Fruit fly (Drosophila melanogaster) whole organism, embryonic: ENCODE measurements around the gene Fign.

Experiments used
- Asciz ChIP-seq: fragments of 200-800 bp; sonication (Bioruptor generic); optimal IDR thresholded peaks from 2 replicates; lab custom pipeline; 2017; ENCODE audit warnings: missing biosample characterization, mild to moderate bottlenecking, missing genetic modification characterization, missing genetic modification reagents
- CG12071 ChIP-seq: fragments of 200-800 bp; sonication (Bioruptor generic); optimal IDR thresholded peaks from 3 replicates; lab custom pipeline; 2018; ENCODE audit warnings: missing biosample characterization, mild to moderate bottlenecking, missing genetic modification characterization
- CG14050 ChIP-seq: fragments of 200-800 bp; sonication (Bioruptor generic); IDR thresholded peaks from 3 replicates; pipeline ENCODE4 v1.3.6; 2022; ENCODE audit warnings: missing biosample characterization, missing genetic modification characterization
- CG15073 ChIP-seq: fragments of 200-800 bp; sonication (Bioruptor generic); optimal IDR thresholded peaks from 2 replicates; lab custom pipeline; 2016; ENCODE audit warnings: missing biosample characterization, missing genetic modification characterization
- CG16815 ChIP-seq: fragments of 200-800 bp; sonication (Bioruptor generic); optimal IDR thresholded peaks from 3 replicates; lab custom pipeline; 2017; ENCODE audit warnings: missing biosample characterization, mild to moderate bottlenecking, missing genetic modification characterization
- CG18262 ChIP-seq: fragments of 200-800 bp; optimal IDR thresholded peaks from 3 replicates; lab custom pipeline; 2019; ENCODE audit warnings: missing biosample characterization, mild to moderate bottlenecking, missing genetic modification characterization, moderate library complexity
- CG3163 ChIP-seq: fragments of 200-800 bp; sonication (Bioruptor generic); optimal IDR thresholded peaks from 3 replicates; lab custom pipeline; 2016; ENCODE audit warnings: missing biosample characterization, missing genetic modification characterization
- CG34224 ChIP-seq: fragments of 200-800 bp; sonication (Bioruptor generic); IDR thresholded peaks from 3 replicates; pipeline ENCODE4 v1.3.6; 2022; ENCODE audit warnings: missing biosample characterization, missing genetic modification characterization; ENCODE audit not compliant: partially characterized antibody
- CG4282 ChIP-seq: fragments of 200-800 bp; sonication (Bioruptor generic); optimal IDR thresholded peaks from 2 replicates; lab custom pipeline; 2016; ENCODE audit warnings: missing biosample characterization, missing genetic modification characterization
- CG43689 ChIP-seq: fragments of 200-800 bp; sonication (Bioruptor generic); IDR thresholded peaks from 2 replicates; pipeline ENCODE4 v1.3.6; 2022; ENCODE audit warnings: missing biosample characterization, missing genetic modification characterization
- CG4820 ChIP-seq: fragments of 200-800 bp; sonication (Bioruptor generic); optimal IDR thresholded peaks from 3 replicates; lab custom pipeline; 2016; ENCODE audit warnings: missing biosample characterization, missing genetic modification characterization
- CG5180 ChIP-seq: fragments of 200-800 bp; sonication (Bioruptor generic); optimal IDR thresholded peaks from 3 replicates; lab custom pipeline; 2017; ENCODE audit warnings: missing biosample characterization, missing genetic modification characterization, mild to moderate bottlenecking, moderate library complexity, missing genetic modification reagents
- CG7963 ChIP-seq: fragments of 200-800 bp; sonication (Bioruptor generic); IDR thresholded peaks from 3 replicates; pipeline ENCODE4 v1.3.6; 2022; ENCODE audit warnings: missing biosample characterization, missing genetic modification characterization; ENCODE audit not compliant: partially characterized antibody
- CG9215 ChIP-seq: fragments of 200-800 bp; sonication (Bioruptor generic); IDR thresholded peaks from 2 replicates; pipeline ENCODE4 v1.3.6; 2022; ENCODE audit warnings: missing biosample characterization, missing genetic modification characterization
- CG9797 ChIP-seq: fragments of 200-800 bp; sonication (Bioruptor generic); optimal IDR thresholded peaks from 3 replicates; lab custom pipeline; 2018; ENCODE audit warnings: missing biosample characterization, mild to moderate bottlenecking, missing genetic modification characterization
- CG9932 ChIP-seq: fragments of 200-800 bp; sonication (Bioruptor generic); IDR thresholded peaks from 2 replicates; pipeline ENCODE4 v1.3.6; 2022; ENCODE audit warnings: missing biosample characterization, missing genetic modification characterization
- CHES-1-like ChIP-seq: fragments of 200-800 bp; sonication (Bioruptor generic); optimal IDR thresholded peaks from 2 replicates; lab custom pipeline; 2016; ENCODE audit warnings: missing biosample characterization, missing genetic modification characterization
- CrebB ChIP-seq: fragments of 200-800 bp; sonication (Bioruptor generic); optimal IDR thresholded peaks from 3 replicates; lab custom pipeline; 2018; ENCODE audit warnings: missing biosample characterization, mild to moderate bottlenecking, missing genetic modification characterization
- D19B ChIP-seq: fragments of 200-800 bp; sonication (Bioruptor generic); optimal IDR thresholded peaks from 2 replicates; lab custom pipeline; 2017; ENCODE audit warnings: missing biosample characterization, mild to moderate bottlenecking, missing genetic modification characterization
- Deaf1 ChIP-seq: fragments of 200-800 bp; optimal IDR thresholded peaks from 3 replicates; lab custom pipeline; 2019; ENCODE audit warnings: missing biosample characterization, mild to moderate bottlenecking, missing genetic modification characterization, moderate library complexity
- Dek ChIP-seq: fragments of 200-800 bp; sonication (Bioruptor generic); optimal IDR thresholded peaks from 3 replicates; lab custom pipeline; 2019; ENCODE audit warnings: missing biosample characterization, mild to moderate bottlenecking, missing genetic modification characterization, moderate library complexity
- Fer2 ChIP-seq: fragments of 200-800 bp; sonication (Bioruptor generic); optimal IDR thresholded peaks from 2 replicates; lab custom pipeline; 2018; ENCODE audit warnings: missing biosample characterization, mild to moderate bottlenecking, missing genetic modification characterization, moderate library complexity
- GATAe ChIP-seq: fragments of 200-800 bp; sonication (Bioruptor generic); conservative IDR thresholded peaks from 2 replicates; pipeline ENCODE4 v1.3.6; 2022; ENCODE audit warnings: missing biosample characterization, missing genetic modification characterization
- Hr39 ChIP-seq: fragments of >200 bp; optimal IDR thresholded peaks from 2 replicates; lab custom pipeline; 2017
- Lpt ChIP-seq: fragments of >200 bp; optimal IDR thresholded peaks from 2 replicates; lab custom pipeline; 2018; ENCODE audit warnings: missing biosample characterization, missing genetic modification characterization
- Max ChIP-seq: fragments of 200-800 bp; sonication (Bioruptor generic); optimal IDR thresholded peaks from 2 replicates; lab custom pipeline; 2016; ENCODE audit warnings: missing biosample characterization, mild to moderate bottlenecking, missing genetic modification characterization
- Nf-YA ChIP-seq: fragments of 200-800 bp; sonication (Bioruptor generic); IDR thresholded peaks from 2 replicates; pipeline ENCODE4 v1.3.6; 2022; ENCODE audit warnings: missing biosample characterization, missing genetic modification characterization
- Side ChIP-seq: fragments of 200-800 bp; sonication (Bioruptor generic); optimal IDR thresholded peaks from 2 replicates; lab custom pipeline; 2016; ENCODE audit warnings: missing biosample characterization, missing genetic modification characterization
- Vsx1 ChIP-seq: fragments of 200-800 bp; sonication (Bioruptor generic); optimal IDR thresholded peaks from 2 replicates; lab custom pipeline; 2017; ENCODE audit warnings: missing biosample characterization, mild to moderate bottlenecking, missing genetic modification characterization, missing genetic modification reagents
- ab ChIP-seq: fragments of 200-800 bp; sonication (Bioruptor generic); optimal IDR thresholded peaks from 2 replicates; lab custom pipeline; 2016; ENCODE audit warnings: missing biosample characterization, missing genetic modification characterization
- aop ChIP-seq: fragments of 200-800 bp; sonication (Bioruptor generic); IDR thresholded peaks from 2 replicates; pipeline ENCODE4 v1.3.6; 2022; ENCODE audit warnings: missing biosample characterization, missing genetic modification characterization
- az2 ChIP-seq: fragments of 200-800 bp; sonication (Bioruptor generic); optimal IDR thresholded peaks from 3 replicates; lab custom pipeline; 2016; ENCODE audit warnings: missing biosample characterization, missing genetic modification characterization
- chn ChIP-seq: fragments of 200-800 bp; sonication (Bioruptor generic); optimal IDR thresholded peaks from 2 replicates; lab custom pipeline; 2016; ENCODE audit warnings: missing biosample characterization, missing genetic modification characterization
- dimm ChIP-seq: fragments of 200-800 bp; sonication (Bioruptor generic); IDR thresholded peaks from 2 replicates; pipeline ENCODE4 v1.3.6; 2022; ENCODE audit warnings: missing biosample characterization, missing genetic modification characterization
- disco-r ChIP-seq: fragments of 200-800 bp; sonication (Bioruptor generic); optimal IDR thresholded peaks from 2 replicates; lab custom pipeline; 2016; ENCODE audit warnings: missing biosample characterization, missing genetic modification characterization
- eve ChIP-seq, 2 experiments: fragments of >200 bp; optimal IDR thresholded peaks; 2 replicates each; lab custom pipeline; 2017; ENCODE audit warnings: missing biosample characterization in 2 of 2, missing genetic modification characterization in 2 of 2
- jing ChIP-seq: fragments of 200-800 bp; sonication (Bioruptor generic); optimal IDR thresholded peaks from 2 replicates; lab custom pipeline; 2018; ENCODE audit warnings: missing biosample characterization, mild to moderate bottlenecking, missing genetic modification characterization
- jumu ChIP-seq: fragments of 200-800 bp; sonication (Bioruptor generic); optimal IDR thresholded peaks from 3 replicates; lab custom pipeline; 2016; ENCODE audit warnings: missing biosample characterization, missing genetic modification characterization
- maf-S ChIP-seq: fragments of 200-800 bp; sonication (Bioruptor generic); optimal IDR thresholded peaks from 2 replicates; lab custom pipeline; 2016; ENCODE audit warnings: missing biosample characterization, missing genetic modification characterization
- odd ChIP-seq: fragments of 200-800 bp; sonication (Bioruptor generic); optimal IDR thresholded peaks from 2 replicates; lab custom pipeline; 2017; ENCODE audit warnings: missing biosample characterization, mild to moderate bottlenecking, missing genetic modification characterization
- pfk ChIP-seq: fragments of 200-800 bp; sonication (Bioruptor generic); optimal IDR thresholded peaks from 2 replicates; lab custom pipeline; 2018; ENCODE audit warnings: missing biosample characterization, mild to moderate bottlenecking, missing genetic modification characterization, moderate library complexity
- pita ChIP-seq: fragments of 200-800 bp; sonication (Bioruptor generic); optimal IDR thresholded peaks from 2 replicates; lab custom pipeline; 2017; ENCODE audit warnings: missing biosample characterization, mild to moderate bottlenecking, missing genetic modification characterization
- pros ChIP-seq: fragments of 200-800 bp; sonication (Bioruptor generic); optimal IDR thresholded peaks from 3 replicates; lab custom pipeline; 2019; ENCODE audit warnings: missing biosample characterization, mild to moderate bottlenecking, missing genetic modification characterization, moderate library complexity
- sima ChIP-seq: fragments of 200-800 bp; sonication (Bioruptor generic); optimal IDR thresholded peaks from 2 replicates; lab custom pipeline; 2016; ENCODE audit warnings: missing biosample characterization, missing genetic modification characterization
- ssp ChIP-seq: fragments of 200-800 bp; sonication (Bioruptor generic); IDR thresholded peaks from 2 replicates; pipeline ENCODE4 v1.3.6; 2022; ENCODE audit warnings: missing biosample characterization, missing genetic modification characterization
- stwl ChIP-seq: fragments of 200-800 bp; sonication (Bioruptor generic); optimal IDR thresholded peaks from 3 replicates; lab custom pipeline; 2018; ENCODE audit warnings: missing biosample characterization, mild to moderate bottlenecking, missing genetic modification characterization, moderate library complexity
- tll ChIP-seq, 2 experiments: fragments of 200-800 bp in 1 of 2; fragments of >200 bp in 1 of 2; sonication (Bioruptor generic) in 1 of 2; optimal IDR thresholded peaks; 2 replicates each; lab custom pipeline; 2017 to 2019; ENCODE audit warnings: missing biosample characterization in 2 of 2, missing genetic modification characterization in 2 of 2, mild to moderate bottlenecking in 1 of 2, moderate library complexity in 1 of 2
- trh ChIP-seq: fragments of 200-800 bp; sonication (Bioruptor generic); optimal IDR thresholded peaks from 2 replicates; lab custom pipeline; 2016; ENCODE audit warnings: missing biosample characterization, missing genetic modification characterization
- tx ChIP-seq: fragments of 200-800 bp; sonication (Bioruptor generic); optimal IDR thresholded peaks from 2 replicates; lab custom pipeline; 2016; ENCODE audit warnings: missing biosample characterization, missing genetic modification characterization
- wor ChIP-seq: fragments of 200-800 bp; sonication (Bioruptor generic); IDR thresholded peaks from 2 replicates; pipeline ENCODE4 v1.3.6; 2022; ENCODE audit warnings: missing biosample characterization, missing genetic modification characterization

Fign gene

DNA sequence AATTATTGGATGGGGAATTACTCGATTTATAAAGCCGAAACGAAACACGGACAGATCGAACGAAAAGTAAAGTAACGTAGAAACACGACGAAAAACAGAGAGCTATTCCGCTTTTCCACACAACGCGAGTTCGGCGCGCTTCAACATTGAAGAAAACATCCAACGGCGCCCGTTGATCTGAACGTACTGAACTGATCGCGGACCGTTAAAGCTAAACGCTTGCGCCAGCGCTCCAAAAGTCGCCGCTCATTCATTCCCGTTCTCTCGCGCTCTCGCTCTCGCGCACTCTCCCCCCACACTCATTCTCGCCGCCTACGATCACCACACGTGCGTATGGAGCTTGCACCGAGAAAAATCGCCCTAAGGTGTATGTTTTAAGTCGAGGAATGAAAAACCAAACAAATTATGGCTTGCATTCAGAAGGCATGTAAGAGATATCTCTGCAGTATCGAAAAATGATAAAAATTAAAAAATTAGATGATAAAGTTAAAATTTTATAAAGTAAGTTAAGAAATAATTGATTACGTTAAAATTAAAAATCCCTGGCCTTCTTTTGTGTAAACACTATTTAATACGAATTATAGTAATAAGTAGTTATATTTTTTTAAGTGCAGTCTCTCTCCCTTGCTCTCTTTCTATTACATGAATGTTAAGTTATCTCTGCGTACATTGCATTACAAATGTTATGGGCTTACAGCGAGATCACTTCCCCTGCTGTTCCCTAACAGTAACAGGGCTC is 35.1 kb upstream of the Fign start, which contains the start of gene E23 (continued):
- TF ChIP-seq aop (GFP tag; lab: Robert Waterston, UW) = peak; percentile 90
- peak; percentile 98 for TF ChIP-seq CG4820
- TF ChIP-seq maf-S (GFP tag; lab: Kevin White, UChicago) = peak; percentile 93
- TF ChIP-seq CG43689 (GFP tag; lab: Robert Waterston, UW) = peak; percentile 96
- peak; percentile 90 for TF ChIP-seq Deaf1 (tag; lab: Kevin White, UChicago)
- TF ChIP-seq ab (GFP tag; lab: Kevin White, UChicago) = peak; percentile 73
- TF ChIP-seq CG15073 (GFP tag; lab: Kevin White, UChicago) = peak; percentile 83
- no peak for TF ChIP-seq Lpt
- peak; percentile 95 for TF ChIP-seq CHES-1-like (GFP tag; lab: Kevin White, UChicago)
- peak; percentile 98 for TF ChIP-seq wor (GFP tag; lab: Robert Waterston, UW)
- peak; percentile 40 for TF ChIP-seq pfk (GFP tag; lab: Kevin White, UChicago)
- TF ChIP-seq Asciz (GFP tag; lab: Kevin White, UChicago) = peak; percentile 99
- TF ChIP-seq CG16815 (GFP tag; lab: Kevin White, UChicago) = peak; percentile 98
- TF ChIP-seq Nf-YA (GFP tag; lab: Robert Waterston, UW) = peak; percentile 95
- TF ChIP-seq disco-r (GFP tag; lab: Kevin White, UChicago) = peak; percentile 90
- TF ChIP-seq GATAe (GFP tag; lab: Robert Waterston, UW) = peak; percentile 94
- TF ChIP-seq chn (GFP tag; lab: Kevin White, UChicago) = peak; percentile 97
- TF ChIP-seq tx (GFP tag; lab: Kevin White, UChicago) = peak; percentile 94
- TF ChIP-seq Hr39 (lab: Kevin White, UChicago) = no peak
- TF ChIP-seq jumu (GFP tag; lab: Kevin White, UChicago) = peak; percentile 93
- TF ChIP-seq eve (GFP tag; optimal IDR thresholded peaks at IDR 0.05; lab: Kevin White, UChicago) = peak in 1 of 2 experiments; percentile 97
- TF ChIP-seq tll (GFP tag; optimal IDR thresholded peaks at IDR 0.05; lab: Kevin White, UChicago) = no peak
- TF ChIP-seq stwl (tag; lab: Kevin White, UChicago) = peak; percentile 55
- peak; percentile 99 for TF ChIP-seq Dek
- peak; percentile 81 for TF ChIP-seq CG4282
- 0 out of 3 replicates have a peak, but pooled peaks have one; percentile 36 for TF ChIP-seq CG7963 (GFP tag; lab: Robert Waterston, UW)
- TF ChIP-seq odd = peak; percentile 99
- peak; percentile 97 for TF ChIP-seq CrebB
- peak; percentile 92 for TF ChIP-seq D19B
- peak; percentile 94 for TF ChIP-seq Fer2
- peak; percentile 100 for TF ChIP-seq CG18262 (tag; lab: Kevin White, UChicago)
- TF ChIP-seq az2 (GFP tag; lab: Kevin White, UChicago) = peak; percentile 99
- peak; percentile 97 for TF ChIP-seq Vsx1 (GFP tag; lab: Kevin White, UChicago)
- peak; percentile 97 for TF ChIP-seq CG14050 (GFP tag; lab: Robert Waterston, UW)
- TF ChIP-seq sima (GFP tag; lab: Kevin White, UChicago) = peak; percentile 84
- TF ChIP-seq CG5180 (GFP tag; lab: Kevin White, UChicago) = peak; percentile 93
- peak; percentile 56 for TF ChIP-seq CG9797 (GFP tag; lab: Kevin White, UChicago)
- peak; percentile 94 for TF ChIP-seq CG12071 (GFP tag; lab: Kevin White, UChicago)
- TF ChIP-seq jing = peak; percentile 93
- peak; percentile 92 for TF ChIP-seq Side (GFP tag; lab: Kevin White, UChicago)
- peak; percentile 93 for TF ChIP-seq dimm (GFP tag; lab: Robert Waterston, UW)
- TF ChIP-seq CG3163 (GFP tag; lab: Kevin White, UChicago) = peak; percentile 82
- TF ChIP-seq pros (GFP tag; lab: Kevin White, UChicago) = peak; percentile 80
- TF ChIP-seq Max (GFP tag; lab: Kevin White, UChicago) = peak; percentile 99
- peak; percentile 95 for TF ChIP-seq CG9215 (GFP tag; lab: Robert Waterston, UW)
- peak; percentile 93 for TF ChIP-seq ssp (GFP tag; lab: Robert Waterston, UW)
- TF ChIP-seq trh (GFP tag; lab: Kevin White, UChicago) = peak; percentile 98
- peak; percentile 52; the same call in 2 of the 3 replicates for TF ChIP-seq CG34224 (GFP tag; lab: Robert Waterston, UW)
- TF ChIP-seq CG9932 = peak; percentile 97
- no peak for TF ChIP-seq pita (GFP tag; lab: Kevin White, UChicago)
